Worm (Caenorhabditis elegans): ENCODE results near the gene col-146.

Gene col-146

ce11 chrV:9622834-9623233, 6.9 kb upstream of the col-146 start, which contains the start of gene idpc-5:
Gene idpc-5, minus strand, starts transcription at chrV:9622934.
- TF ChIP-seq unc-62 (GFP tag; optimal IDR thresholded peaks at IDR 0.05) = no peak

ce11 chrV:9625122-9625521, 4.6 kb upstream of the col-146 start, which contains the start of gene idpc-4:
Gene idpc-4, plus strand, starts transcription at chrV:9625422.
- TF ChIP-seq unc-62 (GFP tag; optimal IDR thresholded peaks at IDR 0.05) = no peak

- TF ChIP-seq unc-62 (GFP tag; optimal IDR thresholded peaks at IDR 0.05) = no peak
Measured at ce11 chrV:9625604-9626446, 3.9 kb upstream of the col-146 start, which contains the start of gene T06E4.7. Gene T06E4.7, plus strand, starts transcription at chrV:9626396.

ce11 chrV:9628603-9629002, 1.1 kb upstream of the col-146 start:
- no peak for TF ChIP-seq unc-62 (GFP tag; optimal IDR thresholded peaks at IDR 0.05)

- no peak for TF ChIP-seq unc-62 (GFP tag; optimal IDR thresholded peaks at IDR 0.05)
Measured at ce11 chrV:9629114-9629513, 629 bp upstream of the col-146 start, which contains the start of gene idpc-3. Gene idpc-3, minus strand, starts transcription at chrV:9629214.

- no peak for TF ChIP-seq unc-62 (GFP tag; optimal IDR thresholded peaks at IDR 0.05)
Measured at ce11 chrV:9630542-9630941, 799 bp downstream of the col-146 start.

- TF ChIP-seq unc-62 (GFP tag; optimal IDR thresholded peaks at IDR 0.05) = no peak
Measured at ce11 chrV:9630944-9631343, 1.2 kb downstream of the col-146 start, which contains the start of gene T06E4.5. Gene T06E4.5, plus strand, starts transcription at chrV:9631244.

- TF ChIP-seq unc-62 (GFP tag; optimal IDR thresholded peaks at IDR 0.05) = no peak
Measured at ce11 chrV:9632348-9632747, 2.6 kb downstream of the col-146 start.

- TF ChIP-seq unc-62 (GFP tag; optimal IDR thresholded peaks at IDR 0.05) = no peak
Measured at ce11 chrV:9633313-9633712, 3.6 kb downstream of the col-146 start, which contains the start of gene col-147. Gene col-147, minus strand, starts transcription at chrV:9633338.

ce11 chrV:9645507-9645906, 15.8 kb downstream of the col-146 start, which contains the start of the genes atl-1 and hcp-2:
Gene atl-1, minus strand, starts transcription at chrV:9645595.
Gene hcp-2, plus strand, starts transcription at chrV:9645859.
- TF ChIP-seq unc-62 (GFP tag; optimal IDR thresholded peaks at IDR 0.05) = no peak

ce11 chrV:9651294-9651693, 21.6 kb downstream of the col-146 start, which contains the start of gene T06E4.21:
Gene T06E4.21, plus strand, starts transcription at chrV:9651594.
- no peak for TF ChIP-seq unc-62 (GFP tag; optimal IDR thresholded peaks at IDR 0.05)

ce11 chrV:9654154-9654805, 24.5 kb downstream of the col-146 start, which contains the start of gene cyp-29A4:
Gene cyp-29A4, plus strand, starts transcription at chrV:9654755.
- TF ChIP-seq unc-62 (GFP tag; optimal IDR thresholded peaks at IDR 0.05) = no peak

- no peak for TF ChIP-seq unc-62 (GFP tag; optimal IDR thresholded peaks at IDR 0.05)
Measured at ce11 chrV:9661514-9661913, 31.8 kb downstream of the col-146 start, which contains the start of gene pitr-4. Gene pitr-4, minus strand, starts transcription at chrV:9661614.

ce11 chrV:9663948-9664347, 34.2 kb downstream of the col-146 start:
- no peak for TF ChIP-seq unc-62 (GFP tag; optimal IDR thresholded peaks at IDR 0.05)

- no peak for TF ChIP-seq unc-62 (GFP tag; optimal IDR thresholded peaks at IDR 0.05)
Measured at ce11 chrV:9664620-9665019, 34.9 kb downstream of the col-146 start.

- no peak for TF ChIP-seq unc-62 (GFP tag; optimal IDR thresholded peaks at IDR 0.05)
Measured at ce11 chrV:9666394-9666793, 36.7 kb downstream of the col-146 start, which contains the start of gene ZK287.1. Gene ZK287.1, plus strand, starts transcription at chrV:9666694.

Data from whole organism, dauer.